Worm (Caenorhabditis elegans): ENCODE results near the gene try-10.

Gene try-10

DNA sequence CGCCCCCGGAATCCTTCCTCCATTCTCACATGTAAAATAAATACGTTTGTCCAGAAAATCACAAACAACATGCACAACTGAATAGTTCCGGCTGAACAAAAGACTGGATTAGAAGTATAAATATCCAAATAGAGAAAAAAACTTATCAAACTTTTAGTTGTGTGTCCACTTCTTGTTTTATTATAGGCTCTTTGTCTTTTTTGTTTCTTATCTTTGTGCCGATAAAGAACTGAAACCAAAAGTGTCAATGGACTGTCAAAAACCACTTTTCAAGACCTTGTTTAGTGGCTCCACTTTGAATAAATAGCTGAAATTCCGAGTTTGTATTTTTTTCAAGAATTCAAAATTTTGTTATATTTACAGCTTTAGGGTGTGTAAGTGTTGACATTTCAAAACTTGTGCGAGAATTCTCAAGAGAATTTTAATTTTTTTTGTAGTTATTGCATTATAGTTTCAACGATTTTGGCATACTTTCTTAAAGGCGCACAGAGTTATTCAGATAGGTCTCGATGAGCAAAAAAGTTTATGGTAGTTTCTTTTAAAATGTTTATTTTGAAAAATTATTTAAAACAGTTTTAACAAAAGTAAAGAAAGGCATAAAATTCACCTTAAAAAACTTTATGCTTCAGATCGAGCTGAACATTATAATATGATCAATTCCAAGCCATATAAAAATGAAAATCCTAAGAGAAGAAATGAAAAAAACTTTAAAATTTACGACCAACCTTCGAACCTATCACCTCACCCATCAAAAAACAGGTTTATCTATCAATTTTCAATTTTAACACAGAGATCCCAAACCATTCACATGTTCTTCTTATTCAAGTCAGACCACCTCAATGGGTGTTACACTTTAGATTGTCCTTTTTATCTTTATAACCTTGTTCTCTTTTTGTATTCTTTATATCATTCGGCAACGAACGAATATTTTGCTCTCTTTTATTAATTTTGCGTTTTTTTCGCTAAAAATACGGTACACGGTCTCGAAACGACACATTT lies 33.4 kb upstream of the try-10 start:
- TF ChIP-seq nhr-25 (tag; optimal IDR thresholded peaks at IDR 0.05) (peak; percentile 60), blmp-1 (tag; optimal IDR thresholded peaks at IDR 0.05; ENCODE audit: insufficient read depth) (peak; percentile 23), sma-3 (GFP tag; optimal IDR thresholded peaks at IDR 0.05) (peak; percentile 20), ztf-11 (tag; optimal IDR thresholded peaks at IDR 0.05) (no peak), ceh-82 (tag; optimal IDR thresholded peaks at IDR 0.05) (no peak), nhr-21 (tag; optimal IDR thresholded peaks at IDR 0.05) (peak; percentile 37), mab-5 (tag; optimal IDR thresholded peaks at IDR 0.05) (no peak), fos-1 (tag; optimal IDR thresholded peaks at IDR 0.05) (peak; percentile 34), sma-9 (GFP tag; optimal IDR thresholded peaks at IDR 0.05) (peak; percentile 64), sma-9 (tag; optimal IDR thresholded peaks at IDR 0.05) (no peak)

DNA sequence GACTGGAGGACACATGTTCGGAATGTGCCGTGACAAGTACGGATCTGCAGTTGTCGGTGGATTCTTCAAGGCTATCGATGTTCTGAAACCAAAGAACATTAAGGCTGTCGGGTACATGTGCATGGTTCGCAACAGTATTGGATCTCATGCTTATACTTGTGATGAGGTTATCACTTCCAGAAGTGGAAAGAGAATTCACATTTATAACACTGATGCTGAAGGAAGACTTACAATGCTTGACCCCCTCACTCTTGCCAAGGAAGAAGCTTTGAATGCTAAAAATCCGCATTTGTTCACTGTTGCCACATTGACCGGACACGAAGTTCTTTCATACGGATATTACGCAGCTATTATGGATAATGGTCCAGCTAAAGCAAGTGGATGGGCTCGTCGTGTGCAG lies 32.0 kb upstream of the try-10 start:
- TF ChIP-seq nhr-10 (tag; optimal IDR thresholded peaks at IDR 0.05) (no peak), blmp-1 (tag; optimal IDR thresholded peaks at IDR 0.05; ENCODE audit: insufficient read depth) (no peak), nhr-237 (tag; optimal IDR thresholded peaks at IDR 0.05) (no peak), unc-55 (GFP tag; optimal IDR thresholded peaks at IDR 0.05) (no peak), Y55F3AM.14 (GFP tag; optimal IDR thresholded peaks at IDR 0.05) (no peak)

DNA sequence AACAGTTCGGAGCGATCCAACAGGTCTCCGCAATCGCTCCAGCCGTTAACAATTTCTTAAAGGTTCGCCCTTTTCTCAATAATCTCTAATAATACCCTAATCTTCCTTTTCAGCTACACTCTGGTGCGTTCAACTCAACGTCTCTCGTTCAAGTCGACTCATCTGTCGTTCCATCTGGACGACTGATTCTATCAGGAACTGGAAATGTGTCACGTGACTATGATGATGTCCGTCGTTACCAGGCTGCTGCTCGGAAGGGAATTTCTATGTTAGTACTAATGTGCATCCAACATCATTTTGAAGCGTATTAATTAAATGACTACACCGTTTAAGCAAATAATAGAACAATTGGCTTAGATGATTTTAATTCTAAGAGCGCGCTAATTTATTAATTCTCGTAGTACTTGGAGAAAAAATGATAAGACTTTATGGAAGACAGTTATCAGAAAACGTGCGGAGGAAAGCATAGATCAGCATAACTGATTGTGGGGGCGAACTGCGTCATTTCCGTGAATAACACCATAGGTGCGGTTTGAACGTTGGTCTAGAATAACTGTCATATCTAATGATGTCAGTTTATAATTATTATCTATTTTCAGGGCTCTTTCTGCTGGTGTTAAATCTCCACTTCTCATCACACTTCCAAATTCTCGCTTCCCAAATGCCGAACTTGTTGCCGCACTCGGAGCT lies 30.9 kb upstream of the try-10 start:
- no peak for TF ChIP-seq nhr-237 (tag; optimal IDR thresholded peaks at IDR 0.05)
- TF ChIP-seq ZK546.5 (tag; optimal IDR thresholded peaks at IDR 0.05), result no peak
- no peak for TF ChIP-seq nhr-21 (tag; optimal IDR thresholded peaks at IDR 0.05)
- no peak for TF ChIP-seq ceh-82 (tag; optimal IDR thresholded peaks at IDR 0.05)
- TF ChIP-seq Y55F3AM.14 (GFP tag; optimal IDR thresholded peaks at IDR 0.05), result no peak
- TF ChIP-seq lin-13 (GFP tag; optimal IDR thresholded peaks at IDR 0.05), result no peak
- no peak for TF ChIP-seq mdl-1 (tag; optimal IDR thresholded peaks at IDR 0.05)
- no peak for TF ChIP-seq alr-1 (tag; optimal IDR thresholded peaks at IDR 0.05)
- TF ChIP-seq crh-2 (tag; optimal IDR thresholded peaks at IDR 0.05), result no peak
- TF ChIP-seq ama-1 (optimal IDR thresholded peaks at IDR 0.05), result no peak
- TF ChIP-seq nhr-12 (tag; optimal IDR thresholded peaks at IDR 0.05), result no peak
- no peak for TF ChIP-seq dmd-4 (tag; optimal IDR thresholded peaks at IDR 0.05)
- TF ChIP-seq nhr-10 (tag; optimal IDR thresholded peaks at IDR 0.05), result no peak
- no peak for TF ChIP-seq lsy-2 (tag; optimal IDR thresholded peaks at IDR 0.05)

DNA sequence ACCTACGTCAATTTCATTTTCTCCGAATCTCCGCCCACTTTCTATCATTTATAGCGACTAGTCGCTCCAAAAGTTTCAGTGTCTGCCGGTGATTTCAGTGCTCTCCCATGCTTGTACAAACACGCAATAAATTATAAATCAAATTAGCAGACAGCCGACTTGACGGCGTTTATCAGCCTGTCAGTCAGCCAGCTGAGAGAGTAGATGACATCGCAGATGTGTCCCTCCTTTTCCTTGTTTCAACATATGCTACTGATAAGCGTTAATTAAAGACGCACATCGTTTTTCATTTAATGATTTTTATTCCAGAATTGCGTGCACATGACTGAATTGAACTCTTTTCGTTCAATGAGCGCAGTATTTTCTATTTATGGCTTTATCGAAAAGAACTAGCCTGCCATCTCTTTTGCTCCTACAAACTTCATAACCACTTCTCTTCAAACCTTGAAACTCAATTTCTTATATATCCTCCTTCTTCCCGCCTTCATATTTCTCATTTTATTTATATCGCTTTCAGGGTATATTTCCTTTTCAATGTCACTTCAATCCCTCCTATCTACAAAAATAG lies 30.2 kb upstream of the try-10 start, which contains the start of gene lap-2:
Gene lap-2, plus strand, starts transcription at position 518 of the 568 bp plus-strand sequence.
- TF ChIP-seq mbf-1 (tag; optimal IDR thresholded peaks at IDR 0.05) (no peak), egl-27 (tag; optimal IDR thresholded peaks at IDR 0.05) (no peak), crh-2 (tag; optimal IDR thresholded peaks at IDR 0.05) (peak; percentile 23), nhr-21 (tag; optimal IDR thresholded peaks at IDR 0.05) (no peak), sma-9 (GFP tag; optimal IDR thresholded peaks at IDR 0.05) (peak; percentile 88), sma-9 (tag; optimal IDR thresholded peaks at IDR 0.05) (no peak), mdl-1 (tag; optimal IDR thresholded peaks at IDR 0.05) (no peak), F13H6.1 (tag; optimal IDR thresholded peaks at IDR 0.05) (peak; percentile 17), fos-1 (tag; optimal IDR thresholded peaks at IDR 0.05) (peak; percentile 36)

DNA sequence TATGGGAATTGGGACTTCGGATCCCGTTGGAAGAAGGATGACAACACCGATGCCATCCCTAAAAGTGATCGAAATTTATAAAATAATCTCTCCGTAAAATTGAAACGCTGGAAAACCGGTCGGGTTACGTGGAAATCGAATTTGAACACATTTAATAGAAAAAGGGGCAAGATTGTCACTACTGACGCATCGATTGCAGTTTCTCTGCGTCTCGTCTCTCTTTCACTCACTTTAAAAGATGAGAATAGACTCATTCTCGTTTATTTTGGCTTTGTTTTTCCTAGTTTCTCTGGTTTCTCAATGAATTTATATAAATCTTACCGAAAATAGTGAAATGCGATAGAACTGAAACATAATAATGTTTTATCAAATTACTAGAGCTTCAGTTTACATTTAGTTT lies 28.6 kb upstream of the try-10 start, which contains the start of gene scyl-1:
Gene scyl-1, minus strand, starts transcription at position 56 of the 400 bp plus-strand sequence.
- no peak for TF ChIP-seq ama-1 (optimal IDR thresholded peaks at IDR 0.05)
- peak; percentile 92 for TF ChIP-seq sma-9 (GFP tag; optimal IDR thresholded peaks at IDR 0.05)
- TF ChIP-seq sma-9 (tag; optimal IDR thresholded peaks at IDR 0.05), result no peak
- TF ChIP-seq nhr-12 (tag; optimal IDR thresholded peaks at IDR 0.05), result no peak
- TF ChIP-seq nhr-23 (tag; optimal IDR thresholded peaks at IDR 0.05), result no peak
- TF ChIP-seq snpc-4 (tag; optimal IDR thresholded peaks at IDR 0.05), result peak; percentile 17
- TF ChIP-seq dmd-4 (tag; optimal IDR thresholded peaks at IDR 0.05), result peak; percentile 3
- no peak for TF ChIP-seq zag-1 (tag; optimal IDR thresholded peaks at IDR 0.05)
- TF ChIP-seq lin-13 (GFP tag; optimal IDR thresholded peaks at IDR 0.05), result peak; percentile 85
- TF ChIP-seq nhr-6 (tag; optimal IDR thresholded peaks at IDR 0.05), result no peak
- no peak for TF ChIP-seq skn-1 (tag; optimal IDR thresholded peaks at IDR 0.05)
- peak; percentile 81 for TF ChIP-seq nhr-129 (tag; optimal IDR thresholded peaks at IDR 0.05)
- TF ChIP-seq peb-1 (tag; optimal IDR thresholded peaks at IDR 0.05), result no peak
- TF ChIP-seq sem-4 (tag; optimal IDR thresholded peaks at IDR 0.05), result peak; percentile 83
- no peak for TF ChIP-seq nhr-237 (tag; optimal IDR thresholded peaks at IDR 0.05)
- TF ChIP-seq nhr-11 (tag; optimal IDR thresholded peaks at IDR 0.05), result no peak
- no peak for TF ChIP-seq egl-27 (tag; optimal IDR thresholded peaks at IDR 0.05)
- TF ChIP-seq crh-2 (tag; optimal IDR thresholded peaks at IDR 0.05), result peak; percentile 86
- TF ChIP-seq gmeb-1 (tag; optimal IDR thresholded peaks at IDR 0.05), result peak; percentile 83
- TF ChIP-seq lin-11 (tag; optimal IDR thresholded peaks at IDR 0.05), result no peak
- TF ChIP-seq blmp-1 (tag; optimal IDR thresholded peaks at IDR 0.05; ENCODE audit: insufficient read depth), result peak; percentile 59
- TF ChIP-seq lin-39 (tag; optimal IDR thresholded peaks at IDR 0.05), result no peak
- TF ChIP-seq ceh-16 (tag; optimal IDR thresholded peaks at IDR 0.05), result no peak
- TF ChIP-seq sma-3 (GFP tag; optimal IDR thresholded peaks at IDR 0.05), result peak; percentile 87
- peak in 1 of 2 experiments; percentile 14 for TF ChIP-seq mdl-1 (tag; optimal IDR thresholded peaks at IDR 0.05)
- TF ChIP-seq F13H6.1 (tag; optimal IDR thresholded peaks at IDR 0.05), result peak; percentile 83
